Fruit fly (Drosophila melanogaster): ENCODE data around the gene CG3308.

dm6 chr3R:21319120-21319519, 45.5 kb upstream of the CG3308 start:
- TF ChIP-seq psq (optimal IDR thresholded peaks at IDR 0.05) (no peak), h (optimal IDR thresholded peaks at IDR 0.05) (no peak), insv (optimal IDR thresholded peaks at IDR 0.05) (no peak), Myc (optimal IDR thresholded peaks at IDR 0.05) (no peak)
